Fruit fly (Drosophila melanogaster): Measurements from ENCODE around the gene Dyro.

Gene Dyro

DNA sequence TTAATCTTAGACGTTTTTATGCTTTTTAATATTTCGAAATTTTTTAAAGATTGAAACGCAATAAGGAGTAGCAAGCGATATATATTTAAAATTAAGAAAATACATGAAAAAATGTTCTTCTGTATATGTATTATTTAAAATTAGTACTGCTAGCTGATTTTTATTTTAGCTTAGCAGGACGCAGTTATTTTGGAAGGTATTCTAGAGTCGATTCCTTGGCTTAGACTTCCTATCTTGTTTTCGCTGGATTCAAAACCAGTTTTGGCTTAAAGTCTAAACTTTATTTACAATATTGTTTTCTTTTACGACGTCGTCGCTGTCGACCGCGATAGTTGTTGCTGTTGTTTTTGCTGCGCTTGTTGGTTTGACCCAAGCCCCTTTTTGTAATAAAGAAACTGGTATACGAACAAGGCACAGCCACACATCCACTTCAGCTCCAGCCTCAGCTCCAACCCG is 33.3 kb upstream of the Dyro start (continued):
- no peak for TF ChIP-seq CG2129 (GFP tag; IDR thresholded peaks at IDR 0.05; ENCODE audit: partially characterized antibody)
- peak; percentile 7; the same call in 1 of the 2 replicates for TF ChIP-seq CG14667 (GFP tag; IDR thresholded peaks at IDR 0.05)
- no peak for TF ChIP-seq slou (GFP tag; optimal IDR thresholded peaks at IDR 0.05)
- 0 out of 3 replicates have a peak, but pooled peaks have one; percentile 6 for TF ChIP-seq ken (GFP tag; IDR thresholded peaks at IDR 0.05)
- peak; percentile 52 for TF ChIP-seq gsb-n (tag; optimal IDR thresholded peaks at IDR 0.05)
- TF ChIP-seq CG10209 (GFP tag; optimal IDR thresholded peaks at IDR 0.05): peak; percentile 32
- TF ChIP-seq nom (GFP tag; optimal IDR thresholded peaks at IDR 0.05): peak; percentile 51
- TF ChIP-seq sd (tag; optimal IDR thresholded peaks at IDR 0.05): peak; percentile 28
- TF ChIP-seq pita (GFP tag; optimal IDR thresholded peaks at IDR 0.05): no peak
- TF ChIP-seq HLH3B (GFP tag; IDR thresholded peaks at IDR 0.05): peak; percentile 61
- TF ChIP-seq CG3847 (GFP tag; IDR thresholded peaks at IDR 0.05): 0 out of 2 replicates have a peak, but pooled peaks have one; percentile 30
- TF ChIP-seq CG5953 (GFP tag; IDR thresholded peaks at IDR 0.05): 0 out of 2 replicates have a peak, but pooled peaks have one; percentile 4
- no peak for TF ChIP-seq CG8478 (optimal IDR thresholded peaks at IDR 0.05)
- no peak for TF ChIP-seq Hey (tag; optimal IDR thresholded peaks at IDR 0.05)
- TF ChIP-seq ato (GFP tag; IDR thresholded peaks at IDR 0.05; ENCODE audit: partially characterized antibody): no peak
- TF ChIP-seq CG7928 (GFP tag; optimal IDR thresholded peaks at IDR 0.05): no peak
- 0 out of 2 replicates have a peak, but pooled peaks have one; percentile 16 for TF ChIP-seq CG11247 (GFP tag; IDR thresholded peaks at IDR 0.05)
- TF ChIP-seq CG17359 (tag; optimal IDR thresholded peaks at IDR 0.05): peak; percentile 43
- peak; percentile 1 for TF ChIP-seq odd (GFP tag; optimal IDR thresholded peaks at IDR 0.05)
- TF ChIP-seq tgo (GFP tag; IDR thresholded peaks at IDR 0.05): peak; percentile 72; the same call in 2 of the 3 replicates
- TF ChIP-seq CG14441 (GFP tag; IDR thresholded peaks at IDR 0.05): peak; percentile 62; the same call in 1 of the 2 replicates
- TF ChIP-seq H2.0 (GFP tag; IDR thresholded peaks at IDR 0.05): peak; percentile 43
- TF ChIP-seq kah (GFP tag; optimal IDR thresholded peaks at IDR 0.05): no peak
- TF ChIP-seq CG2678 (tag; optimal IDR thresholded peaks at IDR 0.05): peak; percentile 79
- peak; percentile 17 for TF ChIP-seq Usf (GFP tag; optimal IDR thresholded peaks at IDR 0.05)
- TF ChIP-seq esg (GFP tag; conservative IDR thresholded peaks at IDR 0.05): peak; percentile 64
- no peak for TF ChIP-seq Hmx (GFP tag; optimal IDR thresholded peaks at IDR 0.05)
- no peak for TF ChIP-seq MTF-1 (GFP tag; optimal IDR thresholded peaks at IDR 0.05; ENCODE audit: borderline replicate concordance)
- peak; percentile 42; the same call in 1 of the 2 replicates for TF ChIP-seq CG4730 (GFP tag; IDR thresholded peaks at IDR 0.05)
- peak; percentile 62 for TF ChIP-seq unpg (GFP tag; optimal IDR thresholded peaks at IDR 0.05)
- no peak for TF ChIP-seq chif (GFP tag; optimal IDR thresholded peaks at IDR 0.05)
- peak; percentile 14 for TF ChIP-seq cato (GFP tag; optimal IDR thresholded peaks at IDR 0.05; ENCODE audit: borderline replicate concordance)
- no peak for TF ChIP-seq CG6791 (GFP tag; IDR thresholded peaks at IDR 0.05; ENCODE audit: partially characterized antibody)
- peak; percentile 74 for TF ChIP-seq CoRest (tag; optimal IDR thresholded peaks at IDR 0.05)
- TF ChIP-seq D19A (tag; optimal IDR thresholded peaks at IDR 0.05): peak; percentile 19
- no peak for TF ChIP-seq CG10654 (GFP tag; optimal IDR thresholded peaks at IDR 0.05)

DNA sequence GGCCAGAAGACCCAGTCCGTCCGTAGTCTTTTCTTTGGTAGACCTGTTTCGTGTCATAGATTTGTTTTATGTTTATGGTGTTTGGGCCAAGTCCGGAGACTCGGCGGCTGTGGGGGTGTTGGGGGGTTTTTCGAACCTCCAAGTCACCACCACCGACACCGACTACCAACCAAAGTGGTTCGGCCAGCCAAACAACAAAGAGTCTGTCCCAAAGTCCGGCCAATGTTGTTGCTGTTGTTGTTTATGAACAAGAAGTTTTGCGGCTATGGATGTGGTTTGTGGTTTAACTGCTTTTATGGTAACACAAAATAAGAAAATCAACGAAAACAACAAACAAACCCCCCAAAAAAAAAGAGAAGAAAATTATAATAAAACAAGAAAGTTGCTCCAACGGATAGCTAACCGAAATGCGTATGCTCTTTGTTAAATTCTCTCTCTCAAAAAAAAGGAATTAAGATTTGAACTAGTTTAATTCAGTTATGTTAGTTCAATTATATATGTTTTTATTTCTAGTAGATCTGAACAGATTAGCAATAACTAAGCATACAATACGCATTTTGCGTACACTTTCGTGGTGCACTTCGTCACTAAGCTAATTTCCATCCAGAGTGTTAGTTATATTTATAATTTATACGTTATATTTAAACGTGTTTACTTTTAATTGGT is 32.4 kb upstream of the Dyro start:
- TF ChIP-seq CG18262 (tag; optimal IDR thresholded peaks at IDR 0.05) (peak; percentile 75), CoRest (tag; optimal IDR thresholded peaks at IDR 0.05) (peak; percentile 58), Oli (tag; optimal IDR thresholded peaks at IDR 0.05) (peak; percentile 2), tin (GFP tag; optimal IDR thresholded peaks at IDR 0.05) (peak; percentile 59), CG17385 (GFP tag; optimal IDR thresholded peaks at IDR 0.05) (peak; percentile 15), CG17802 (tag; optimal IDR thresholded peaks at IDR 0.05) (peak; percentile 2), CG10462 (GFP tag; optimal IDR thresholded peaks at IDR 0.05) (no peak), fd96Cb (tag; optimal IDR thresholded peaks at IDR 0.05) (peak; percentile 46), CG11560 (tag; IDR thresholded peaks at IDR 0.05) (peak; percentile 29; the same call in 1 of the 3 replicates), CG2678 (tag; optimal IDR thresholded peaks at IDR 0.05) (peak; percentile 61), CG14710 (tag; optimal IDR thresholded peaks at IDR 0.05) (peak; percentile 49), CG43689 (GFP tag; IDR thresholded peaks at IDR 0.05) (no peak), Dbx (GFP tag; IDR thresholded peaks at IDR 0.05) (0 out of 3 replicates have a peak, but pooled peaks have one; percentile 32), Deaf1 (tag; optimal IDR thresholded peaks at IDR 0.05) (no peak), CG31388 (GFP tag; optimal IDR thresholded peaks at IDR 0.05) (peak; percentile 23), gem (tag; optimal IDR thresholded peaks at IDR 0.05) (peak; percentile 64)

Data from whole organism, embryonic.